Worm (Caenorhabditis elegans) whole organism, L1 larva: ENCODE results near the gene oac-4.

Experiments
- aly-2 ChIP-seq: fragments of 150-350 bp; optimal IDR thresholded peaks from 2 replicates; lab custom pipeline; 2014; ENCODE audit warnings: missing biosample characterization, missing genetic modification characterization
- ceh-63 ChIP-seq: fragments of 200-800 bp; sonication (Bioruptor generic); optimal IDR thresholded peaks from 2 replicates; lab custom pipeline; 2018; ENCODE audit warnings: mild to moderate bottlenecking, missing genetic modification characterization, missing compliant biosample characterization
- elt-2 ChIP-seq: sonication (generic microtip); optimal IDR thresholded peaks from 2 replicates; lab custom pipeline; 2016; ENCODE audit warnings: missing genetic modification characterization, mild to moderate bottlenecking, inconsistent platforms, missing compliant biosample characterization, missing genetic modification reagents
- elt-3 ChIP-seq, 6 experiments: fragments of 150-350 bp in 1 of 6; sonication (generic microtip); optimal IDR thresholded peaks; 2 replicates each; lab custom pipeline; 2017 to 2018; ENCODE audit warnings: missing biosample characterization in 6 of 6, missing genetic modification characterization in 6 of 6, inconsistent platforms in 1 of 6
- fkh-10 ChIP-seq: sonication (generic microtip); optimal IDR thresholded peaks from 2 replicates; lab custom pipeline; 2017; ENCODE audit warnings: missing biosample characterization, missing genetic modification reagents, missing genetic modification characterization
- jun-1 ChIP-seq: fragments of 150-350 bp; optimal IDR thresholded peaks from 2 replicates; lab custom pipeline; 2014; ENCODE audit warnings: missing biosample characterization, missing genetic modification reagents, missing genetic modification characterization
- lin-15B ChIP-seq: fragments of 150-350 bp; sonication (generic microtip); optimal IDR thresholded peaks from 3 replicates; lab custom pipeline; 2014; ENCODE audit warnings: missing biosample characterization, missing genetic modification characterization
- lsy-2 ChIP-seq, 2 experiments: fragments of 150-350 bp; optimal IDR thresholded peaks; 2 replicates each; lab custom pipeline; 2014; ENCODE audit warnings: missing biosample characterization in 2 of 2, missing genetic modification characterization in 2 of 2
- mdl-1 ChIP-seq, 2 experiments: fragments of 150-350 bp; optimal IDR thresholded peaks; 2 replicates each; lab custom pipeline; 2014 to 2017; ENCODE audit warnings: missing biosample characterization in 2 of 2, missing genetic modification characterization in 2 of 2, inconsistent platforms in 1 of 2
- skn-1 ChIP-seq: fragments of 150-350 bp; optimal IDR thresholded peaks from 2 replicates; lab custom pipeline; 2014; ENCODE audit warnings: missing biosample characterization, missing genetic modification characterization
- snpc-4 ChIP-seq: fragments of 150-350 bp; optimal IDR thresholded peaks from 2 replicates; lab custom pipeline; 2014; ENCODE audit warnings: missing biosample characterization, missing genetic modification characterization
- unc-86 ChIP-seq: sonication (generic microtip); optimal IDR thresholded peaks from 2 replicates; lab custom pipeline; 2016; ENCODE audit warnings: missing genetic modification characterization, missing compliant biosample characterization
- ztf-11 ChIP-seq, 2 experiments: sonication (generic microtip); optimal IDR thresholded peaks; 2 replicates each; lab custom pipeline; 2016 to 2017; ENCODE audit warnings: missing genetic modification characterization in 2 of 2, missing biosample characterization in 1 of 2, missing compliant biosample characterization in 1 of 2

DNA sequence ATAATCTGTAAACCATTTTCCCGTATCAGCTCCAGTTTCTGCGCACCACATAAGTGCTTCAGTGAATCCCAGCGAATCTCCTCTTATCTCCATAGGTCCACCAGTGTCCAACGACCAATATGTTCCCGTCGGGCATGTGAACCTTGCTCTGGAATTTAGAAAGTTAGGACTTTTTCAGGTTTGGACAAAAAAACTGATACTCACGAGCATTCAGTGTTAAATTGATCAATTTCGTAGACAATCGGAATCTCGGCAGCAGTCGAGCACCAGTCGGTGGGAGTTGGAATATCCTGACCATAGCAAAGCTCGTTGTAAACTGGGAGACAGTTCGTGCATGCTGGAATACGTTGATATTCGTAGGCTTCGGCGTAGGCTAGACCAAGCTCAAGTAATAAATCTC, 6.2 kb downstream of the oac-4 start:
- TF ChIP-seq skn-1 (no peak), aly-2 (tag; lab: Kevin White, UChicago) (no peak), elt-3 (tag; optimal IDR thresholded peaks at IDR 0.05; lab: Kevin White, UChicago) (no peak), jun-1 (tag; lab: Kevin White, UChicago) (no peak), snpc-4 (tag; lab: Kevin White, UChicago) (no peak), ztf-11 (tag; optimal IDR thresholded peaks at IDR 0.05; lab: Kevin White, UChicago) (no peak), elt-2 (tag; lab: Kevin White, UChicago) (no peak), unc-86 (tag; lab: Kevin White, UChicago) (no peak), lsy-2 (tag; optimal IDR thresholded peaks at IDR 0.05; lab: Kevin White, UChicago) (no peak), fkh-10 (GFP tag; lab: Kevin White, UChicago) (no peak), mdl-1 (tag; optimal IDR thresholded peaks at IDR 0.05; lab: Kevin White, UChicago) (no peak), lin-15B (tag; lab: Kevin White, UChicago) (no peak), ceh-63 (GFP tag; lab: Kevin White, UChicago) (no peak)
